Worm (Caenorhabditis elegans): ENCODE data around the gene fbxb-52.

The fbxb-52 gene

ce11 chrII:1519867-1520266 is 30.5 kb downstream of the fbxb-52 start (continued):
- TF ChIP-seq lin-13 (GFP tag; optimal IDR thresholded peaks at IDR 0.05) (peak; percentile 33), lsy-2 (tag; optimal IDR thresholded peaks at IDR 0.05) (peak in 1 of 2 experiments; percentile 36), dpl-1 (GFP tag; optimal IDR thresholded peaks at IDR 0.05) (peak in 1 of 3 experiments; percentile 20), dsc-1 (tag; optimal IDR thresholded peaks at IDR 0.05) (peak; percentile 74)

ce11 chrII:1518914-1519313 is 31.5 kb downstream of the fbxb-52 start, which contains the start of gene Y51H7BR.8:
Gene Y51H7BR.8 (plus strand): TSS chrII:1519214.
- no peak for TF ChIP-seq isw-1 (GFP tag; IDR thresholded peaks at IDR 0.05)

DNA sequence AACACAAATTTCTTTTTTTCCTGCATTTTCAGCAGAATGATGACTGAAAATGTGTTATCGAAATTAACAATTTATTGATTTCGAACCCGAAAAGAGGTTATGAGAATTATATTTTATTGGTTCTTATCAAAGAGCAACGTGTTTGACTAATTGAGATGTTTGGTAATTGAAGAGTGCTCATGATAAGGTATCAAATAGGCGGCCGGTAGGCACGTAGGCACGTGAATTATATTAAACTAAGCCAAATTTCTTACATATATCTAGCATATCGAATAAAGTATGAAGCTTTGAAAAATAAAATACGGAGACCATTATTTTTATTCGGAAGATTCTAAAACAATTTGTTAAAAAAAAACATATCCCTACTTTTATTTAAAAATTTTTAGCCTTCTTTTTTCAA is 33.0 kb downstream of the fbxb-52 start, which contains the start of gene math-45:
Gene math-45, minus strand, starts transcription at position 101 of the 400 bp plus-strand sequence.
- TF ChIP-seq efl-1 (optimal IDR thresholded peaks at IDR 0.05) (no peak), efl-1 (GFP tag; optimal IDR thresholded peaks at IDR 0.05 in 1 of 2) (peak in 1 of 2 experiments; percentile 37), elt-2 (tag; optimal IDR thresholded peaks at IDR 0.05) (peak; percentile 8), nhr-85 (tag) (no peak), nhr-11 (tag; optimal IDR thresholded peaks at IDR 0.05) (no peak)

DNA sequence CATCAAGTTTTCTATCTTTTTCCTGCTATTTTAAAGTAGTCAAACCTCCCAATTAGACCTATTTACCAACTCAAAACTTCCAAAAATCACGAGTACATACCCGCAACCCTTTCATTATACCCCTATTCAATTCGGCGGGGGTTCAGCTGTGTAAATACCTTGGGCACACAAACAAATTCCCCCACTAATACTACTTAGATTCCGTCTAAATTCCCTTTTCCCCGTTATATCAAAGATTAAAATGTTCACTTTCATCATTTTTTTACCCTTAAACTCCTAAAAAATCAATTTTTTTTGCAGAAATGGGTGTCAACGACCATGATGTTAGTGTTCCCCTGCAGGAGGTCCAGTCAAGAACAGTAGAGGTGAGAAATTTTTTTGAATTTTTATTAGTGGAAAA is 46.1 kb downstream of the fbxb-52 start, which contains the start of gene fdgt-1:
Gene fdgt-1, plus strand, starts transcription at position 301 of the 400 bp plus-strand sequence.
- TF ChIP-seq egl-27 (tag; optimal IDR thresholded peaks at IDR 0.05) = no peak
- peak; percentile 1 for TF ChIP-seq lin-14 (GFP tag; optimal IDR thresholded peaks at IDR 0.05)

- TF ChIP-seq grh-1 (GFP tag; IDR thresholded peaks at IDR 0.05) = no peak
- TF ChIP-seq tlp-1 (tag; optimal IDR thresholded peaks at IDR 0.05) = peak; percentile 13
- TF ChIP-seq efl-3 (GFP tag; optimal IDR thresholded peaks at IDR 0.05) = no peak
- peak; percentile 76 for TF ChIP-seq elt-2 (tag; optimal IDR thresholded peaks at IDR 0.05)
- TF ChIP-seq isw-1 (GFP tag; IDR thresholded peaks at IDR 0.05) = no peak
- TF ChIP-seq pqm-1 (tag; optimal IDR thresholded peaks at IDR 0.05) = no peak
- no peak for TF ChIP-seq ztf-4 (tag; optimal IDR thresholded peaks at IDR 0.05)
- no peak for TF ChIP-seq pag-3 (tag; optimal IDR thresholded peaks at IDR 0.05; ENCODE audit: borderline replicate concordance, insufficient read depth)
- TF ChIP-seq ceh-88 (GFP tag; IDR thresholded peaks at IDR 0.05) = no peak
- peak in 1 of 2 experiments; percentile 2 for TF ChIP-seq lin-35 (GFP tag; optimal IDR thresholded peaks at IDR 0.05)
- TF ChIP-seq unc-130 (tag; optimal IDR thresholded peaks at IDR 0.05) = no peak
- no peak for TF ChIP-seq lin-39 (tag; optimal IDR thresholded peaks at IDR 0.05)
- no peak for TF ChIP-seq vab-15 (tag; optimal IDR thresholded peaks at IDR 0.05)
- TF ChIP-seq alr-1 (tag; optimal IDR thresholded peaks at IDR 0.05; ENCODE audit: borderline replicate concordance) = no peak
- no peak for TF ChIP-seq ces-1 (GFP tag; optimal IDR thresholded peaks at IDR 0.05)
- TF ChIP-seq ztf-11 (tag; optimal IDR thresholded peaks at IDR 0.05) = no peak
- no peak for TF ChIP-seq nhr-47 (tag; optimal IDR thresholded peaks at IDR 0.05)
- peak; percentile 3 for TF ChIP-seq lin-14 (GFP tag; optimal IDR thresholded peaks at IDR 0.05)
- TF ChIP-seq elt-3 (tag; optimal IDR thresholded peaks at IDR 0.05) = peak in 5 of 6 experiments; percentile 10 to 87 (median 33)
- no peak for TF ChIP-seq egl-27 (tag; optimal IDR thresholded peaks at IDR 0.05)
- no peak for TF ChIP-seq nhr-90 (tag; optimal IDR thresholded peaks at IDR 0.05; ENCODE audit: poor library complexity)
Measured at ce11 chrII:1503663-1504062, 46.7 kb downstream of the fbxb-52 start.

- TF ChIP-seq ceh-88 (GFP tag; IDR thresholded peaks at IDR 0.05) (no peak), lin-35 (GFP tag; optimal IDR thresholded peaks at IDR 0.05) (peak in 1 of 2 experiments; percentile 8), mep-1 (tag; optimal IDR thresholded peaks at IDR 0.05) (peak; percentile 15), aha-1 (tag; optimal IDR thresholded peaks at IDR 0.05) (no peak), elt-2 (tag; optimal IDR thresholded peaks at IDR 0.05) (no peak), efl-1 (optimal IDR thresholded peaks at IDR 0.05) (peak; percentile 31 to 33), efl-1 (GFP tag; optimal IDR thresholded peaks at IDR 0.05 in 1 of 2) (peak in 1 of 2 experiments; percentile 27), hlh-17 (GFP tag; optimal IDR thresholded peaks at IDR 0.05; ENCODE audit: borderline replicate concordance) (no peak), egl-27 (tag; optimal IDR thresholded peaks at IDR 0.05) (no peak), hpl-2 (GFP tag; optimal IDR thresholded peaks at IDR 0.05) (no peak), skn-1 (tag; optimal IDR thresholded peaks at IDR 0.05) (no peak), C34B4.2 (tag; optimal IDR thresholded peaks at IDR 0.05) (no peak), ama-1 (optimal IDR thresholded peaks at IDR 0.05) (no peak), mdl-1 (tag; optimal IDR thresholded peaks at IDR 0.05) (peak in 1 of 2 experiments; percentile 61), sup-37 (GFP tag; optimal IDR thresholded peaks at IDR 0.05) (no peak), ztf-4 (tag; optimal IDR thresholded peaks at IDR 0.05) (peak; percentile 52), lin-13 (GFP tag; optimal IDR thresholded peaks at IDR 0.05) (no peak), ceh-63 (GFP tag; optimal IDR thresholded peaks at IDR 0.05) (no peak), lin-15B (tag; optimal IDR thresholded peaks at IDR 0.05) (no peak)
Measured at ce11 chrII:1501614-1502355, 48.6 kb downstream of the fbxb-52 start.

All from whole organism, L1 larva.